Worm (Caenorhabditis elegans): ENCODE data around the gene C51E3.10.

Gene C51E3.10

ce11 chrV:10160954-10161353, at the start of gene C51E3.10:
Gene C51E3.10, minus strand, starts transcription at chrV:10161134.
- TF ChIP-seq dao-5 (tag; optimal IDR thresholded peaks at IDR 0.05), result no peak
- no peak for TF ChIP-seq W03F9.2 (tag; optimal IDR thresholded peaks at IDR 0.05)

DNA sequence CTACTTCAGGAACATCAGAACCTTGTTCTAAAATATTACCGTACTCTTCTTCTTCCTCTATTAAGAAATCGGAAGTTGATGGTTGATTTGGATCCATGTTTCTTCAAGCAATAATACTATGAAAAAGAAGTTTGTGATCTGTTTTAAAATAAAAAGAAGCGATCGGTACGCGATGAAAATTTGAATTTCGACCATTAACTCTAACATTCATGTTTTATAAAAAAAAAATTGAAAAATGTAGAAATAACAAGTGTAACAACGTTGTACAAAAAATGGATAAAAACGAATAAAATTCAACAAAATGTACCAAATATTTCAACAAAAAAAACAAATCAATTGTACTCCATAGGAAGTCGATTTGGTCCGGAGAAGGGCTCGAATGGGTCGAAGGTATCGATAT, 49.3 kb upstream of the C51E3.10 start, which contains the start of gene tftc-3:
Gene tftc-3, minus strand, starts transcription at position 101 of the 400 bp plus-strand sequence.
- TF ChIP-seq him-1 (tag; optimal IDR thresholded peaks at IDR 0.05), result no peak

- TF ChIP-seq dao-5 (tag; optimal IDR thresholded peaks at IDR 0.05) (no peak), W03F9.2 (tag; optimal IDR thresholded peaks at IDR 0.05) (no peak), him-1 (tag; optimal IDR thresholded peaks at IDR 0.05) (no peak)
These were observed 45.6 kb upstream of the C51E3.10 start, which contains the start of gene rpc-25 for ce11 chrV:10206502-10206901. Gene rpc-25, minus strand, starts transcription at chrV:10206602.

DNA sequence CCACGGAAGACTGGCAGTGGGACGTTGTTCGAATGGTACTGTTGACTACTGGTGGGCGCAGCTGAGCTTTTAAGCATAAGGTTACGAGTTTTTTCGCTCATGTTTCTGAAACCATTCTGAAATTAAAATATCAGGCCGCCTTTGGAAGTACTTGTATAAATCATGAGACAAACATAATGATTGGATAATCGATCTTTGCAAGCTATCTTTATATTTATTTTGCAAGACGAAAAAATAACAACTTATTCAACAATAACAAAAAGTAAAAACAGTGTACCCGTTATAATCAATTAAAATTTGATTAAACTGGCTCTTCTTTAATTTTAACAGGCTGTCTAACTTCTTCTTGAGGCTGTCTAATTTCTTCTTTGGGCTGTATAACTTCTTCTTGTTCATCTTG, 44.5 kb upstream of the C51E3.10 start, which contains the start of gene ZK856.16:
Gene ZK856.16, minus strand, starts transcription at position 101 of the 400 bp plus-strand sequence.
- TF ChIP-seq dao-5 (tag; optimal IDR thresholded peaks at IDR 0.05), result no peak
- TF ChIP-seq W03F9.2 (tag; optimal IDR thresholded peaks at IDR 0.05), result no peak
- TF ChIP-seq him-1 (tag; optimal IDR thresholded peaks at IDR 0.05), result no peak

- TF ChIP-seq him-1 (tag; optimal IDR thresholded peaks at IDR 0.05) (no peak), W03F9.2 (tag; optimal IDR thresholded peaks at IDR 0.05) (peak; percentile 58)
These were observed 44.0 kb upstream of the C51E3.10 start, which contains the start of the genes ZK856.19 and ZK856.11 for ce11 chrV:10204863-10205338. Gene ZK856.19, minus strand, starts transcription at chrV:10204913. Gene ZK856.11, minus strand, starts transcription at chrV:10204938.

DNA sequence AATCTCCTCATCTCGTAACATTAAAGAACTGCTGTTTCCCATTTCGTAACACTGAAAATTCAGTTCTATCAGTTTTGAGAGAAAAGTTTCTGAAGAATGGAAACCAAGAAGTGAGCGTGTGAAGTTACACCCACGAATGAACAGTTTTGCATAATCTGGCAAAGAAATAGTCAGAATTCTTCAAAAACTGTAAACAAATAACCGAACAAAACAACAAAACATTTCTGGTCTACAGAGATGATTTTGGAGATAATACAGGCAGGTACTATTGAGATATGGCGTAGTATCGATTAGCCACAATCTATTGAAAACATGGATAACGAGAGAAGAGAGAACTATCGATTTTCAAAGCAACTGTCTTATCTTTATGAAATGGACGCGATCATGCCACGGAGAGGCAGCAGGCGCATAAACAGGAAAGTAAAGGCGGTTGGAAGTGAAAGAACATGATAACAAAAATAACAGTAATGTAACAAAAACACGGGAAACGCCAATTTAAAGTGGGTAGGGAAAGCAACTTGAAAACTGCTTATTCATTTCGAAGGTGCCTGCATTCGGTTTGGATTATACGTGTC, 42.6 kb upstream of the C51E3.10 start, which contains the start of gene chpf-1:
Gene chpf-1, minus strand, starts transcription at position 51 of the 575 bp plus-strand sequence.
- TF ChIP-seq W03F9.2 (tag; optimal IDR thresholded peaks at IDR 0.05), result no peak
- TF ChIP-seq dao-5 (tag; optimal IDR thresholded peaks at IDR 0.05), result no peak
- no peak for TF ChIP-seq him-1 (tag; optimal IDR thresholded peaks at IDR 0.05)

DNA sequence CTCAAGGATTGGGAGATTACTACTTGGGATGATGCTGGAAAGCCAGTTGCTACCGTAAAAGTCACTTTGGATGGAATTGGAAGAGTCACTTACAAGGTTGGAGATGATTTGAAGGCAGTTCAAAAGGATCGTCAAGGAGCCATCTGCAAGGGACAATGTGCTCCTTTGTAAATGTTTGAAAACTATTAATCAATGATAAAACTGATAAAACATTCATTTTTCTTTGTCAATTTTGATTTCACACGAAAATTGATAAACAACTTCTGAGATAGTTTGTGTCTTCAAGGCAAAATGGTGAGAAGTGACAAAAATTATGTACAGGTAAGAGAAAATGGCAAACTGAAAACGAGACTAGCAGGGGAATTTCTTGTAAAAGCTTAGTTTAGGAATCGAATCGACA, 41.4 kb upstream of the C51E3.10 start:
- TF ChIP-seq W03F9.2 (tag; optimal IDR thresholded peaks at IDR 0.05) (no peak), dao-5 (tag; optimal IDR thresholded peaks at IDR 0.05) (no peak), him-1 (tag; optimal IDR thresholded peaks at IDR 0.05) (no peak)

DNA sequence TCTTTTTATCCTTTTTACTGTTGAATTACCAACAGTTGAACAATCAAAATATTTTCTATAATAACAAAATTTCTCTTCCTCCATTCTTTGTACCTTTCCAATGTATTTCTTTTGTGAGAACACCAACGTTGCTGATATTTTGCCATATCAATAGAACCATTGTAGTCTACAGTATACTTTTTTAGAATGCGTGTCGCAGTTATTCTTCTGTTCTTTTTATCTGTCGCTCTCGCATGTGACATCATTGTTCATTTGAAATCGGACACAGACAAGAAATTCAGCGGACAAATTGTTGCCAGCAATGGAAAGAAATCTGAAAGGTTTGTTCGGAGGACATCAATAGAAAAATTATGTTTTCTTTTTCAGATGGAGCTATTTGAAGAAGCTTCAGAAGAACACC, 41.0 kb upstream of the C51E3.10 start, which contains the start of gene ZK856.7:
Gene ZK856.7, plus strand, starts transcription at position 186 of the 400 bp plus-strand sequence.
- TF ChIP-seq W03F9.2 (tag; optimal IDR thresholded peaks at IDR 0.05), result no peak
- TF ChIP-seq dao-5 (tag; optimal IDR thresholded peaks at IDR 0.05), result no peak
- no peak for TF ChIP-seq him-1 (tag; optimal IDR thresholded peaks at IDR 0.05)

DNA sequence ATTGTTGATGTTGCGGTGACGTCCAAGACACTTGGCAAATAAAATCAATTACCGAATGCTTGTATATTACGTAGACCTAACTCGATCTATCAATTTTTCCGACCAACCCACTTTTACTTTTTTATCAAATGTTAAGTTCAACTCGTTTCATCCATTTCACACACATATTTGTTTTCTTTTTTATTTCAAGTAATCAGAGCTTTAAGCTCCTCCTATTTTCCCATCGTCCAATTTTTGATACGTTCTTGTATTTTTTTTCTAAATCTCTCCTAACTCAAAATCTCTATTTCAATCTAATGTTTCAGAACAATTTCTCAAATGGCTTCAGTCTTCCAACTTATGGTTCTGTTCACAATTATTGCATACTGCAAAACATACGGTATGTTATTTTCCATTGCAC, 37.5 kb upstream of the C51E3.10 start, which contains the start of gene ZK856.6:
Gene ZK856.6, plus strand, starts transcription at position 301 of the 400 bp plus-strand sequence.
- no peak for TF ChIP-seq him-1 (tag; optimal IDR thresholded peaks at IDR 0.05)
- no peak for TF ChIP-seq W03F9.2 (tag; optimal IDR thresholded peaks at IDR 0.05)
- TF ChIP-seq dao-5 (tag; optimal IDR thresholded peaks at IDR 0.05), result no peak

DNA sequence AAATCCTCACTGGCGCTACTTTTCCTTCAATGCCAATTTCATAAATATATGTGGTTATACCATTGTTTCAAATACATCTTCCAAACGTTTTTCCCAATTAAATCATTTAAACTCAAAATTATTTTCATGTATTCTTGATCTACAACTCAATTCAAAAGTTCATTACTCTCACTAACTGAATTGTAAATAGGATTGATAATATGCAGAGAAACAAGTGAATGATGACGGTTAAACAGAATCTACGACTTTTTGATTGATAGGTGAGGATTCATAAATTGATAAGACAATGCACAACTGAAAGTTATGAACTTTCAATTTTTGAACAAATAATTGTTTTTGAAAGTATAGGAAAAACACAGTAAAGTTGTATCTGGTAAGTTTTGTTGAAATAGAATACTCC, 30.3 kb upstream of the C51E3.10 start:
- TF ChIP-seq him-1 (tag; optimal IDR thresholded peaks at IDR 0.05), result no peak
- no peak for TF ChIP-seq W03F9.2 (tag; optimal IDR thresholded peaks at IDR 0.05)
- no peak for TF ChIP-seq dao-5 (tag; optimal IDR thresholded peaks at IDR 0.05)

ce11 chrV:10190081-10190556, 29.2 kb upstream of the C51E3.10 start, which contains the start of gene ZK856.5:
Gene ZK856.5, minus strand, starts transcription at chrV:10190131.
- no peak for TF ChIP-seq W03F9.2 (tag; optimal IDR thresholded peaks at IDR 0.05)
- TF ChIP-seq him-1 (tag; optimal IDR thresholded peaks at IDR 0.05), result no peak
- TF ChIP-seq dao-5 (tag; optimal IDR thresholded peaks at IDR 0.05), result no peak

ce11 chrV:10185719-10186118, 24.8 kb upstream of the C51E3.10 start, which contains the start of gene ZK856.18:
Gene ZK856.18, minus strand, starts transcription at chrV:10186007.
- no peak for TF ChIP-seq W03F9.2 (tag; optimal IDR thresholded peaks at IDR 0.05)
- TF ChIP-seq him-1 (tag; optimal IDR thresholded peaks at IDR 0.05), result no peak
- no peak for TF ChIP-seq dao-5 (tag; optimal IDR thresholded peaks at IDR 0.05)

DNA sequence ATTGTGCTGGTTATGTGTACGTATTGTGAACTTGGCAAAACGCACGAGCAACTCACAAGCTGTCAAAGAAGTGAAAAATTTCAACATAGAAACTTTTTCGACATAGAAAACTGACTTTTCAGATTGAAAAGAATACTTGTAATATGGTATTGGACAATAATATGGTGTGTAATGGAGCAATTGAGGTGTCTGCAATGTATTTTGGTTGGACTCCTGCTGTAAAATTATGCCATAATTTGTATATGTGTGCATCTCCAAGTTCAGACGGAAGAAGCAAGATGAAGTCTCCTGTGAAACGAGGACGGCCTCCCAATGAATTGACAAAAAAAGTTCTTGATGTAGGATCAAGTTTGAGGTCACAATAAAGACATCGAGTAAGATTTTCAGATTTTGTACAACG, 22.9 kb upstream of the C51E3.10 start:
- TF ChIP-seq dao-5 (tag; optimal IDR thresholded peaks at IDR 0.05), result no peak
- TF ChIP-seq him-1 (tag; optimal IDR thresholded peaks at IDR 0.05), result no peak
- no peak for TF ChIP-seq W03F9.2 (tag; optimal IDR thresholded peaks at IDR 0.05)

DNA sequence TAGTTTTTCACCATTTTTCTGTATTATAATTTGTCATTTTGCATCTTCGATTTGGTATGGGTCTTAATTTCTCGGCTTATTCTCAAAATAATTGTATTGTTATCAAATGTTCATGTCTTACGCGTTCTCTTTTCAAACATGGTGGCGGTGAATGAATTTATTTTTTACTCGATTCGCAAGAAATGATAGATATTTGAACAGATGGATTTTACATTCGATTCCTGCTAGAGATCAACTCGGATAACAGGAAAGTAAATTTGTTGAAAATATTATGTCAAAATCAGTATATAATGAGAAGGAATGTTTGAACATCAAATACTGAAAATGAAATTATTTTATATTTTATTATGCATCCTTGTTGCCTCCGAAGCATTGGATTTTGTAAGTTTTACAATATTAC, 22.1 kb upstream of the C51E3.10 start, which contains the start of gene ZK856.4:
Gene ZK856.4, plus strand, starts transcription at position 301 of the 400 bp plus-strand sequence.
- TF ChIP-seq dao-5 (tag; optimal IDR thresholded peaks at IDR 0.05) (no peak), him-1 (tag; optimal IDR thresholded peaks at IDR 0.05) (no peak), W03F9.2 (tag; optimal IDR thresholded peaks at IDR 0.05) (no peak)

Data from whole organism, L4/young adult.